Fruit fly (Drosophila melanogaster): ENCODE results near the gene CG11983.

The CG11983 gene

DNA sequence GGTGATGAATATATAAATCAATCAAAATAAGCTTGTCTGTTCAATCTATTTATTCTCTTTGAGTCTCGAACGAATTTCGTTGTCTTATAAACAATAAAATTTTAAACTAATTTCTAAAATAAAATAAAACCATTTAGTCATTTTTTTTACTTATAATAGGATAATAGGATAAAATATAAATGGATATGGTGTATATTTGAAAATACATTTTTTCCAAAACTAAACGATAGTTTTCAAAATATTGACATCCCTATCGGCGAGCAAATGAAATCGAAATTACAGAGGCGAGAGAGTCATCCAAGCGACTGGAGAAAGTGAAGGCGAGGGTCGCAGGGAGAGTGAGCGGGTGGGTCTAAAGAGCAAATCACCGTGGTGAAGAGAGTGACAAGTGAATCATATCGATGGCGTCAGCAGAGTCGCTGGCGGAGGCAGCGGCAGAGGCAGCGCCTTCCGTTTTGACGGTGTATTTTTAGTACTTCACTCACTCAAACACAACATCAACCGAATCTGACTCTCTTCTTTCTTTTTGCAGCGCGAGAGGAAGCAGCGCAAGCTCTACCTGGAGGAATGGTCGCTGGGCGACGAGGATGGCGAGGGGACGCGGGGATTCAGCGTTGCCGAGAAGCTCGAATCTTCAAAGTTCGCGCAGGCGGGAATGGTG is 49.4 kb downstream of the CG11983 start (continued):
- TF ChIP-seq mam (GFP tag; optimal IDR thresholded peaks at IDR 0.05) (peak; percentile 65), CG9215 (GFP tag; IDR thresholded peaks at IDR 0.05) (no peak), Hmr (GFP tag; optimal IDR thresholded peaks at IDR 0.05) (peak; percentile 99), Gug (GFP tag; IDR thresholded peaks at IDR 0.05) (peak; percentile 70), tio (GFP tag; optimal IDR thresholded peaks at IDR 0.05) (peak; percentile 95), CG12299 (tag; optimal IDR thresholded peaks at IDR 0.05) (peak; percentile 97), CG4854 (GFP tag; optimal IDR thresholded peaks at IDR 0.05) (peak; percentile 78), CG17802 (tag; optimal IDR thresholded peaks at IDR 0.05) (peak; percentile 69), CG5953 (GFP tag; IDR thresholded peaks at IDR 0.05) (no peak), Stat92E (GFP tag; optimal IDR thresholded peaks at IDR 0.05) (peak in 1 of 3 experiments; percentile 93), CG4328 (GFP tag; optimal IDR thresholded peaks at IDR 0.05) (peak; percentile 98), repo (GFP tag; optimal IDR thresholded peaks at IDR 0.05) (peak; percentile 23), en (GFP tag; optimal IDR thresholded peaks at IDR 0.05) (no peak), Dip2 (GFP tag; IDR thresholded peaks at IDR 0.05) (no peak), sens-2 (GFP tag; IDR thresholded peaks at IDR 0.05) (no peak), CG15696 (tag; optimal IDR thresholded peaks at IDR 0.05) (peak; percentile 96), CG30431 (GFP tag; optimal IDR thresholded peaks at IDR 0.05) (peak; percentile 85), CG1792 (GFP tag; optimal IDR thresholded peaks at IDR 0.05) (peak; percentile 28), esg (GFP tag; conservative IDR thresholded peaks at IDR 0.05) (no peak), nerfin-2 (GFP tag; IDR thresholded peaks at IDR 0.05; ENCODE audit: partially characterized antibody) (no peak), Taf1 (GFP tag; IDR thresholded peaks at IDR 0.05) (no peak), CG16779 (GFP tag; IDR thresholded peaks at IDR 0.05) (no peak), CG32767 (GFP tag; IDR thresholded peaks at IDR 0.05) (no peak), luna (GFP tag; optimal IDR thresholded peaks at IDR 0.05) (no peak), CG9727 (GFP tag; optimal IDR thresholded peaks at IDR 0.05) (peak; percentile 99), fd96Cb (tag; optimal IDR thresholded peaks at IDR 0.05) (peak; percentile 98), ttk (GFP tag; IDR thresholded peaks at IDR 0.05) (no peak), CG10654 (GFP tag; optimal IDR thresholded peaks at IDR 0.05) (peak; percentile 95), inv (GFP tag; IDR thresholded peaks at IDR 0.05; ENCODE audit: partially characterized antibody) (no peak), CG43689 (GFP tag; IDR thresholded peaks at IDR 0.05) (no peak), CG3065 (GFP tag; optimal IDR thresholded peaks at IDR 0.05) (peak; percentile 81), mirr (GFP tag; optimal IDR thresholded peaks at IDR 0.05) (peak; percentile 78), chm (GFP tag; IDR thresholded peaks at IDR 0.05) (no peak), ato (GFP tag; IDR thresholded peaks at IDR 0.05; ENCODE audit: partially characterized antibody) (no peak), CG14965 (GFP tag; optimal IDR thresholded peaks at IDR 0.05; ENCODE audit: borderline replicate concordance) (no peak), CG31224 (GFP tag; IDR thresholded peaks at IDR 0.05) (no peak), CG14860 (GFP tag; IDR thresholded peaks at IDR 0.05; ENCODE audit: partially characterized antibody) (no peak), chif (GFP tag; optimal IDR thresholded peaks at IDR 0.05) (peak; percentile 45 to 70), wek (GFP tag; optimal IDR thresholded peaks at IDR 0.05) (peak; percentile 55), Hmx (GFP tag; optimal IDR thresholded peaks at IDR 0.05) (peak; percentile 63), CG17612 (GFP tag; IDR thresholded peaks at IDR 0.05) (no peak), Kr (GFP tag; optimal IDR thresholded peaks at IDR 0.05) (peak; percentile 91), Neu2 (GFP tag; optimal IDR thresholded peaks at IDR 0.05; ENCODE audit: borderline replicate concordance) (no peak), CG11456 (GFP tag; IDR thresholded peaks at IDR 0.05) (no peak), otp (GFP tag; IDR thresholded peaks at IDR 0.05) (no peak), CG14441 (GFP tag; IDR thresholded peaks at IDR 0.05) (no peak), NK7.1 (GFP tag; optimal IDR thresholded peaks at IDR 0.05) (no peak), Hey (tag; optimal IDR thresholded peaks at IDR 0.05) (peak; percentile 56), CG9609 (GFP tag; optimal IDR thresholded peaks at IDR 0.05) (peak; percentile 36), CG12219 (GFP tag; optimal IDR thresholded peaks at IDR 0.05) (peak; percentile 91)

Data from whole organism, embryonic.